Worm (Caenorhabditis elegans) whole organism, late embryonic: ENCODE measurements around the gene F41G4.8.

ENCODE experiments used
- nhr-11 ChIP-seq: fragments of 150-350 bp; optimal IDR thresholded peaks from 2 replicates; lab custom pipeline; 2014; ENCODE audit warnings: missing biosample characterization, missing genetic modification characterization
- pha-4 ChIP-seq: fragments of 150-350 bp; optimal IDR thresholded peaks from 2 replicates; lab custom pipeline; 2018; ENCODE audit warnings: missing biosample characterization, missing genetic modification reagents, missing genetic modification characterization

ce11 chrX:16871355-16871754 lies 26.5 kb upstream of the F41G4.8 start:
- TF ChIP-seq pha-4 (tag; lab: Kevin White, UChicago), result no peak
- no peak for TF ChIP-seq nhr-11 (tag; lab: Kevin White, UChicago)
